Fruit fly (Drosophila melanogaster) whole organism, embryonic: ENCODE results near the gene bnl.

ENCODE experiments used
- Atf6 ChIP-seq: fragments of 200-800 bp; sonication (Bioruptor generic); IDR thresholded peaks from 2 replicates; pipeline ENCODE4 v1.3.6; 2022; ENCODE audit warnings: missing biosample characterization, missing genetic modification characterization
- Blimp-1 ChIP-seq: fragments of 200-800 bp; sonication (Bioruptor generic); optimal IDR thresholded peaks from 3 replicates; lab custom pipeline; 2018; ENCODE audit warnings: missing biosample characterization, missing genetic modification characterization, mild to moderate bottlenecking, moderate library complexity, missing genetic modification reagents
- CG10321 ChIP-seq: fragments of 200-800 bp; sonication (Bioruptor generic); IDR thresholded peaks from 2 replicates; pipeline ENCODE4 v1.3.6; 2022; ENCODE audit warnings: missing biosample characterization, missing genetic modification characterization
- CG10366 ChIP-seq: fragments of 200-800 bp; sonication (Bioruptor generic); IDR thresholded peaks from 2 replicates; pipeline ENCODE4 v1.3.6; 2022; ENCODE audit warnings: missing biosample characterization, missing genetic modification characterization
- CG11696 ChIP-seq: fragments of 200-800 bp; sonication (Bioruptor generic); IDR thresholded peaks from 2 replicates; pipeline ENCODE4 v1.3.6; 2022; ENCODE audit warnings: missing biosample characterization, missing genetic modification characterization
- CG12744 ChIP-seq: fragments of 200-800 bp; sonication (Bioruptor generic); optimal IDR thresholded peaks from 2 replicates; lab custom pipeline; 2016; ENCODE audit warnings: missing biosample characterization, missing genetic modification characterization
- CG14050 ChIP-seq: fragments of 200-800 bp; sonication (Bioruptor generic); IDR thresholded peaks from 3 replicates; pipeline ENCODE4 v1.3.6; 2022; ENCODE audit warnings: missing biosample characterization, missing genetic modification characterization
- CG1529 ChIP-seq: fragments of 200-800 bp; sonication (Bioruptor generic); optimal IDR thresholded peaks from 3 replicates; lab custom pipeline; 2018; ENCODE audit warnings: missing biosample characterization, missing genetic modification characterization
- CG17359 ChIP-seq: fragments of 200-800 bp; sonication (Bioruptor generic); optimal IDR thresholded peaks from 3 replicates; lab custom pipeline; 2018; ENCODE audit warnings: missing biosample characterization, mild to moderate bottlenecking, missing genetic modification characterization, moderate library complexity
- CG17568 ChIP-seq: fragments of 200-800 bp; sonication (Bioruptor generic); optimal IDR thresholded peaks from 2 replicates; lab custom pipeline; 2018; ENCODE audit warnings: missing biosample characterization, mild to moderate bottlenecking, missing genetic modification characterization, moderate library complexity
- CG2129 ChIP-seq: fragments of 200-800 bp; sonication (Bioruptor generic); IDR thresholded peaks from 2 replicates; pipeline ENCODE4 v1.3.6; 2022; ENCODE audit warnings: missing biosample characterization, missing genetic modification characterization; ENCODE audit not compliant: partially characterized antibody
- CG2889 ChIP-seq: fragments of 200-800 bp; sonication (Bioruptor generic); IDR thresholded peaks from 3 replicates; pipeline ENCODE4 v1.3.6; 2022; ENCODE audit warnings: missing biosample characterization, missing genetic modification characterization
- CG30020 ChIP-seq: fragments of 200-800 bp; optimal IDR thresholded peaks from 2 replicates; lab custom pipeline; 2019; ENCODE audit warnings: missing biosample characterization, mild to moderate bottlenecking, missing genetic modification characterization, moderate library complexity
- CG3847 ChIP-seq: fragments of 200-800 bp; sonication (Bioruptor generic); IDR thresholded peaks from 2 replicates; pipeline ENCODE4 v1.3.6; 2022; ENCODE audit warnings: missing biosample characterization, missing genetic modification characterization
- CG43689 ChIP-seq: fragments of 200-800 bp; sonication (Bioruptor generic); IDR thresholded peaks from 2 replicates; pipeline ENCODE4 v1.3.6; 2022; ENCODE audit warnings: missing biosample characterization, missing genetic modification characterization
- CG4617 ChIP-seq: fragments of 200-800 bp; sonication (Bioruptor generic); optimal IDR thresholded peaks from 3 replicates; lab custom pipeline; 2016; ENCODE audit warnings: missing biosample characterization, missing genetic modification characterization, borderline replicate concordance
- CG6254 ChIP-seq: fragments of 200-800 bp; sonication (Bioruptor generic); optimal IDR thresholded peaks from 3 replicates; lab custom pipeline; 2017; ENCODE audit warnings: mild to moderate bottlenecking, missing biosample characterization, missing genetic modification reagents, missing genetic modification characterization
- CG7372 ChIP-seq: fragments of 200-800 bp; sonication (Bioruptor generic); IDR thresholded peaks from 2 replicates; pipeline ENCODE4 v1.3.6; 2022; ENCODE audit warnings: missing biosample characterization, missing genetic modification characterization
- CG7745 ChIP-seq: fragments of 200-800 bp; sonication (Bioruptor generic); optimal IDR thresholded peaks from 2 replicates; lab custom pipeline; 2018; ENCODE audit warnings: missing biosample characterization, mild to moderate bottlenecking, missing genetic modification characterization, moderate library complexity
- CG9727 ChIP-seq: fragments of 200-800 bp; sonication (Bioruptor generic); optimal IDR thresholded peaks from 3 replicates; lab custom pipeline; 2017; ENCODE audit warnings: missing biosample characterization, mild to moderate bottlenecking, missing genetic modification characterization
- CG9797 ChIP-seq: fragments of 200-800 bp; sonication (Bioruptor generic); optimal IDR thresholded peaks from 3 replicates; lab custom pipeline; 2018; ENCODE audit warnings: missing biosample characterization, mild to moderate bottlenecking, missing genetic modification characterization
- CG9817 ChIP-seq: fragments of 200-800 bp; sonication (Bioruptor generic); optimal IDR thresholded peaks from 2 replicates; lab custom pipeline; 2018; ENCODE audit warnings: missing biosample characterization, mild to moderate bottlenecking, missing genetic modification characterization, moderate library complexity
- CoRest ChIP-seq: fragments of 200-800 bp; sonication (Bioruptor generic); optimal IDR thresholded peaks from 3 replicates; lab custom pipeline; 2018; ENCODE audit warnings: missing biosample characterization, mild to moderate bottlenecking, missing genetic modification characterization, moderate library complexity
- D19B ChIP-seq: fragments of 200-800 bp; sonication (Bioruptor generic); optimal IDR thresholded peaks from 2 replicates; lab custom pipeline; 2017; ENCODE audit warnings: missing biosample characterization, mild to moderate bottlenecking, missing genetic modification characterization
- Dll ChIP-seq: fragments of 200-800 bp; sonication (Bioruptor generic); IDR thresholded peaks from 4 replicates; pipeline ENCODE4 v1.3.6; 2022; ENCODE audit warnings: missing biosample characterization, missing genetic modification characterization; ENCODE audit not compliant: partially characterized antibody
- Hr3 ChIP-seq: fragments of 200-800 bp; sonication (Bioruptor generic); optimal IDR thresholded peaks from 3 replicates; lab custom pipeline; 2016; ENCODE audit warnings: missing biosample characterization, missing genetic modification characterization
- Nf-YA ChIP-seq: fragments of 200-800 bp; sonication (Bioruptor generic); IDR thresholded peaks from 2 replicates; pipeline ENCODE4 v1.3.6; 2022; ENCODE audit warnings: missing biosample characterization, missing genetic modification characterization
- Oli ChIP-seq: fragments of 200-800 bp; sonication (Bioruptor generic); optimal IDR thresholded peaks from 2 replicates; lab custom pipeline; 2018; ENCODE audit warnings: missing biosample characterization, mild to moderate bottlenecking, missing genetic modification characterization, moderate library complexity
- Rfx ChIP-seq: fragments of 200-800 bp; sonication (Bioruptor generic); IDR thresholded peaks from 2 replicates; pipeline ENCODE4 v1.3.6; 2022; ENCODE audit warnings: missing biosample characterization, missing genetic modification characterization
- Rx ChIP-seq: fragments of 200-800 bp; sonication (Bioruptor generic); IDR thresholded peaks from 2 replicates; pipeline ENCODE4 v1.3.6; 2022; ENCODE audit warnings: missing biosample characterization, missing genetic modification characterization
- Taf1 ChIP-seq: fragments of 200-800 bp; sonication (Bioruptor generic); IDR thresholded peaks from 2 replicates; pipeline ENCODE4 v1.3.6; 2022; ENCODE audit warnings: missing biosample characterization, missing genetic modification characterization
- bsh ChIP-seq, 2 experiments: fragments of 200-800 bp; sonication (Bioruptor generic); optimal IDR thresholded peaks; 2 replicates each; lab custom pipeline; 2017 to 2018; ENCODE audit warnings: mild to moderate bottlenecking in 2 of 2, missing biosample characterization in 2 of 2, missing genetic modification characterization in 2 of 2, moderate library complexity in 1 of 2
- btn ChIP-seq: fragments of 200-800 bp; sonication (Bioruptor generic); optimal IDR thresholded peaks from 2 replicates; lab custom pipeline; 2016; ENCODE audit warnings: missing biosample characterization, missing genetic modification characterization
- croc ChIP-seq: fragments of 200-800 bp; sonication (Bioruptor generic); conservative IDR thresholded peaks from 3 replicates; pipeline ENCODE4 v1.3.6; 2022; ENCODE audit warnings: missing biosample characterization, missing genetic modification characterization
- dati ChIP-seq: fragments of 200-800 bp; sonication (Bioruptor generic); IDR thresholded peaks from 2 replicates; pipeline ENCODE4 v1.3.6; 2022; ENCODE audit warnings: missing biosample characterization, missing genetic modification characterization
- gt ChIP-seq: fragments of 200-800 bp; sonication (Bioruptor generic); IDR thresholded peaks from 2 replicates; pipeline ENCODE4 v1.3.6; 2022; ENCODE audit warnings: missing biosample characterization, missing genetic modification characterization
- her ChIP-seq: fragments of 200-800 bp; sonication (Bioruptor generic); optimal IDR thresholded peaks from 2 replicates; lab custom pipeline; 2016; ENCODE audit warnings: missing biosample characterization, missing genetic modification characterization
- ind ChIP-seq: fragments of 200-800 bp; sonication (Bioruptor generic); optimal IDR thresholded peaks from 3 replicates; lab custom pipeline; 2016; ENCODE audit warnings: missing biosample characterization, missing genetic modification characterization
- luna ChIP-seq: fragments of 200-800 bp; sonication (Bioruptor generic); optimal IDR thresholded peaks from 2 replicates; lab custom pipeline; 2016; ENCODE audit warnings: missing biosample characterization, missing genetic modification characterization
- nmo ChIP-seq: fragments of 200-800 bp; sonication (Bioruptor generic); optimal IDR thresholded peaks from 2 replicates; lab custom pipeline; 2018; ENCODE audit warnings: missing biosample characterization, mild to moderate bottlenecking, missing genetic modification characterization, moderate library complexity
- pb ChIP-seq: fragments of 200-800 bp; sonication (Bioruptor generic); optimal IDR thresholded peaks from 3 replicates; lab custom pipeline; 2016; ENCODE audit warnings: missing biosample characterization, missing genetic modification characterization
- phol ChIP-seq: fragments of 200-800 bp; sonication (Bioruptor generic); optimal IDR thresholded peaks from 3 replicates; lab custom pipeline; 2018; ENCODE audit warnings: missing biosample characterization, mild to moderate bottlenecking, missing genetic modification characterization, moderate library complexity
- ranshi ChIP-seq: fragments of 200-800 bp; sonication (Bioruptor generic); IDR thresholded peaks from 2 replicates; pipeline ENCODE4 v1.3.6; 2022; ENCODE audit warnings: missing biosample characterization, missing genetic modification characterization
- row ChIP-seq: fragments of 200-800 bp; sonication (Bioruptor generic); IDR thresholded peaks from 3 replicates; pipeline ENCODE4 v1.3.6; 2022; ENCODE audit warnings: missing biosample characterization, missing genetic modification characterization
- tap ChIP-seq: fragments of 200-800 bp; optimal IDR thresholded peaks from 3 replicates; lab custom pipeline; 2019; ENCODE audit warnings: missing biosample characterization, mild to moderate bottlenecking, missing genetic modification characterization, moderate library complexity
- tgo ChIP-seq: fragments of 200-800 bp; sonication (Bioruptor generic); IDR thresholded peaks from 3 replicates; pipeline ENCODE4 v1.3.6; 2022; ENCODE audit warnings: missing biosample characterization, missing genetic modification characterization
- toy ChIP-seq: fragments of 200-800 bp; sonication (Bioruptor generic); IDR thresholded peaks from 2 replicates; pipeline ENCODE4 v1.3.6; 2022; ENCODE audit warnings: missing biosample characterization, missing genetic modification characterization
- vfl ChIP-seq: fragments of 200-800 bp; sonication (Bioruptor generic); optimal IDR thresholded peaks from 2 replicates; lab custom pipeline; 2016; ENCODE audit warnings: missing biosample characterization, missing genetic modification characterization
- vvl ChIP-seq: fragments of 200-800 bp; sonication (Bioruptor generic); IDR thresholded peaks from 2 replicates; pipeline ENCODE4 v1.3.6; 2022; ENCODE audit warnings: missing biosample characterization, missing genetic modification characterization

Gene bnl

DNA sequence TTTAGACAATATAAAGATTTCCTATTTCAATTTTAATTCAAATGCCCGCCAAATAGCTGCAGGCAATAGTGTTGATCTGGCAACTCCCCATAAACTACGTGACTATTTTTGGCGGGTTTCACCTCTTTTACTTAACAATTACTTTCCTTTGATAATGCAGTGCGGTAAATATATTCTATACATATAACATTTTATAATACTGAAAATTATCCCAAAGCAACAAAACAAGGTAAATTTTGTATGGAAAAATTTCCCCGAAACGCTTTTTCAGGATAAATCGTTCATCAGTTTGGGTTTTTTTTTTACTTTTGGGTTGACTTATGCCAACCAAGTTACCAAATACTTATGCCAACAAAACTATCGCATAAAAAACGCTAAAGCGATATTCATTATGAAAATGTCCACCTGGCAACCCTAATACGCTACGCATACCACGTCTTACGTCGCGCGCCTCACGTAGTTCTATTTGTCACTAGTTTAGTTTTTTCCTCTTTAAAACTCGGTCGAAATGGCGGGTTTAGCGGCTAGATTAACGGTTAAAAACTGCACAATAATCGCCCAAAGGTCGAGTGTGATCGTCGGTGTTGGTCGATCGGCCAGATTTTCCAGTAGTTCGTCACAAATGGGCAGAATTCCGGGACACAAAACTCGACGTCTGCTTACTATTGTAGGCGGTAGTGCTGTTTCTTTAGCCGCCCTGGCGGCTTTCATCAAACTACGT, 10.4 kb upstream of the bnl start, which contains the start of gene MICU3 (continued):
- TF ChIP-seq Hr3 (GFP tag; lab: Kevin White, UChicago) = peak; percentile 75
- peak; percentile 52 for TF ChIP-seq Oli
- peak; percentile 49 for TF ChIP-seq luna (GFP tag; lab: Kevin White, UChicago)
- TF ChIP-seq CG11696 (GFP tag; lab: Robert Waterston, UW) = no peak
- peak; percentile 72 for TF ChIP-seq vvl (GFP tag; lab: Robert Waterston, UW)
- TF ChIP-seq CG9797 (GFP tag; lab: Kevin White, UChicago) = no peak
- 0 out of 2 replicates have a peak, but pooled peaks have one; percentile 23 for TF ChIP-seq ranshi (GFP tag; lab: Robert Waterston, UW)
- TF ChIP-seq Taf1 = peak; percentile 31; the same call in 1 of the 2 replicates
- TF ChIP-seq CG1529 (GFP tag; lab: Kevin White, UChicago) = no peak
- TF ChIP-seq row = peak; percentile 90
- peak; percentile 81 for TF ChIP-seq CoRest (tag; lab: Kevin White, UChicago)
- no peak for TF ChIP-seq CG6254 (GFP tag; lab: Kevin White, UChicago)
- peak; percentile 71 for TF ChIP-seq CG3847 (GFP tag; lab: Robert Waterston, UW)
- TF ChIP-seq CG7372 (GFP tag; lab: Robert Waterston, UW) = peak; percentile 50; the same call in 1 of the 2 replicates
- 0 out of 3 replicates have a peak, but pooled peaks have one; percentile 19 for TF ChIP-seq CG14050 (GFP tag; lab: Robert Waterston, UW)
- peak in 1 of 2 experiments; percentile 59 for TF ChIP-seq bsh (GFP tag; optimal IDR thresholded peaks at IDR 0.05; lab: Kevin White, UChicago)
- no peak for TF ChIP-seq CG17568 (GFP tag; lab: Kevin White, UChicago)
- TF ChIP-seq CG9727 (GFP tag; lab: Kevin White, UChicago) = peak; percentile 66
- TF ChIP-seq Rfx (GFP tag; lab: Robert Waterston, UW) = peak; percentile 83
- peak; percentile 53 for TF ChIP-seq CG9817 (tag; lab: Kevin White, UChicago)
- peak; percentile 74 for TF ChIP-seq phol (tag; lab: Kevin White, UChicago)
- TF ChIP-seq Nf-YA = no peak
- peak; percentile 9 for TF ChIP-seq her
- TF ChIP-seq CG4617 (GFP tag; lab: Kevin White, UChicago) = peak; percentile 49
- no peak for TF ChIP-seq Atf6
- no peak for TF ChIP-seq btn (GFP tag; lab: Kevin White, UChicago)
- peak; percentile 52 for TF ChIP-seq Blimp-1 (GFP tag; lab: Kevin White, UChicago)
- TF ChIP-seq pb (GFP tag; lab: Kevin White, UChicago) = peak; percentile 35
- no peak for TF ChIP-seq CG10321 (GFP tag; lab: Robert Waterston, UW)
- TF ChIP-seq CG43689 (GFP tag; lab: Robert Waterston, UW) = no peak
- TF ChIP-seq CG7745 (tag; lab: Kevin White, UChicago) = no peak
- TF ChIP-seq tap (tag; lab: Kevin White, UChicago) = no peak
- peak; percentile 28 for TF ChIP-seq D19B
- peak; percentile 71 for TF ChIP-seq CG2129 (GFP tag; lab: Robert Waterston, UW)
- no peak for TF ChIP-seq gt
- TF ChIP-seq toy (GFP tag; lab: Robert Waterston, UW) = no peak
- peak; percentile 43; the same call in 1 of the 2 replicates for TF ChIP-seq Rx (GFP tag; lab: Robert Waterston, UW)
- TF ChIP-seq CG17359 (tag; lab: Kevin White, UChicago) = peak; percentile 55
- TF ChIP-seq ind (GFP tag; lab: Kevin White, UChicago) = peak; percentile 79
- TF ChIP-seq CG30020 = no peak
- TF ChIP-seq Dll (GFP tag; lab: Robert Waterston, UW) = peak; percentile 89
- peak; percentile 28 for TF ChIP-seq CG12744 (GFP tag; lab: Kevin White, UChicago)
- TF ChIP-seq CG2889 = 0 out of 3 replicates have a peak, but pooled peaks have one; percentile 52
- peak; percentile 75 for TF ChIP-seq nmo (GFP tag; lab: Kevin White, UChicago)
- TF ChIP-seq dati (GFP tag; lab: Robert Waterston, UW) = no peak
- TF ChIP-seq vfl (GFP tag; lab: Kevin White, UChicago) = peak; percentile 60
- TF ChIP-seq croc (GFP tag; lab: Robert Waterston, UW) = peak; percentile 17; the same call in 1 of the 3 replicates
- peak; percentile 52 for TF ChIP-seq CG10366 (GFP tag; lab: Robert Waterston, UW)
- TF ChIP-seq tgo (GFP tag; lab: Robert Waterston, UW) = peak; percentile 53; the same call in 2 of the 3 replicates
